Fruit fly (Drosophila melanogaster): ENCODE data around the gene Noc1.

Gene Noc1

dm6 chr3L:11033327-11033975 lies 41.1 kb upstream of the Noc1 start (continued):
- TF ChIP-seq CG32264 (GFP tag; optimal IDR thresholded peaks at IDR 0.05) = no peak
- peak; percentile 20 for TF ChIP-seq Hr83 (GFP tag; optimal IDR thresholded peaks at IDR 0.05; ENCODE audit: poor library complexity, severe bottlenecking)
- TF ChIP-seq Hnf4 (GFP tag; optimal IDR thresholded peaks at IDR 0.05) = peak; percentile 62
- TF ChIP-seq Mio (GFP tag; optimal IDR thresholded peaks at IDR 0.05) = no peak
- TF ChIP-seq CG9705 (GFP tag; optimal IDR thresholded peaks at IDR 0.05) = peak; percentile 12
- no peak for TF ChIP-seq pan (optimal IDR thresholded peaks at IDR 0.05)
- peak; percentile 83 for TF ChIP-seq h (GFP tag; optimal IDR thresholded peaks at IDR 0.05)
- TF ChIP-seq CrebA (GFP tag; optimal IDR thresholded peaks at IDR 0.05; ENCODE audit: borderline replicate concordance) = no peak
- no peak for TF ChIP-seq sv (GFP tag; optimal IDR thresholded peaks at IDR 0.05)
- peak; percentile 78 for TF ChIP-seq fru (GFP tag; optimal IDR thresholded peaks at IDR 0.05)
- no peak for TF ChIP-seq Abd-B (GFP tag; optimal IDR thresholded peaks at IDR 0.05)

- TF ChIP-seq Hnf4 (GFP tag; optimal IDR thresholded peaks at IDR 0.05) = no peak
Observed at dm6 chr3L:11035039-11035438, 39.5 kb upstream of the Noc1 start.

- TF ChIP-seq psq (GFP tag; optimal IDR thresholded peaks at IDR 0.05) (no peak), dl (GFP tag; optimal IDR thresholded peaks at IDR 0.05; ENCODE audit: insufficient read depth in 1 of 2, partially characterized antibody in 2 of 2) (no peak), HLH106 (tag; optimal IDR thresholded peaks at IDR 0.05) (no peak), Myc (optimal IDR thresholded peaks at IDR 0.05) (peak; percentile 13), Hr83 (GFP tag; optimal IDR thresholded peaks at IDR 0.05; ENCODE audit: poor library complexity, severe bottlenecking) (no peak)
Observed at dm6 chr3L:11041193-11041592, 33.4 kb upstream of the Noc1 start.

dm6 chr3L:11043650-11044049 lies 30.9 kb upstream of the Noc1 start:
- TF ChIP-seq tai (GFP tag; optimal IDR thresholded peaks at IDR 0.05) = no peak
- no peak for TF ChIP-seq Mio (GFP tag; optimal IDR thresholded peaks at IDR 0.05)
- no peak for TF ChIP-seq sv (GFP tag; optimal IDR thresholded peaks at IDR 0.05)

dm6 chr3L:11045009-11045408 lies 29.6 kb upstream of the Noc1 start:
- TF ChIP-seq lola (GFP tag; optimal IDR thresholded peaks at IDR 0.05) = no peak
- TF ChIP-seq Jra (GFP tag; optimal IDR thresholded peaks at IDR 0.05) = no peak
- no peak for TF ChIP-seq N (GFP tag; optimal IDR thresholded peaks at IDR 0.05)
- no peak for TF ChIP-seq Dif (GFP tag; optimal IDR thresholded peaks at IDR 0.05; ENCODE audit: partially characterized antibody)
- no peak for TF ChIP-seq Rel (GFP tag; optimal IDR thresholded peaks at IDR 0.05)
- no peak for TF ChIP-seq Rel (tag; optimal IDR thresholded peaks at IDR 0.05)
- TF ChIP-seq Hr78 (GFP tag; optimal IDR thresholded peaks at IDR 0.05) = no peak
- no peak for TF ChIP-seq Abd-B (GFP tag; optimal IDR thresholded peaks at IDR 0.05)
- no peak for TF ChIP-seq usp (GFP tag; optimal IDR thresholded peaks at IDR 0.05)
- no peak for TF ChIP-seq Vsx2 (GFP tag; optimal IDR thresholded peaks at IDR 0.05; ENCODE audit: partially characterized antibody)
- no peak for TF ChIP-seq OdsH (GFP tag; optimal IDR thresholded peaks at IDR 0.05)
- no peak for TF ChIP-seq sv (GFP tag; optimal IDR thresholded peaks at IDR 0.05)
- no peak for TF ChIP-seq tai (GFP tag; optimal IDR thresholded peaks at IDR 0.05)
- TF ChIP-seq dmrt93B (GFP tag; optimal IDR thresholded peaks at IDR 0.05) = no peak

- no peak for TF ChIP-seq Hnf4 (GFP tag; optimal IDR thresholded peaks at IDR 0.05)
- TF ChIP-seq Dfd (GFP tag; optimal IDR thresholded peaks at IDR 0.05) = peak; percentile 82
Observed at dm6 chr3L:11046559-11046958, 28.0 kb upstream of the Noc1 start.

- TF ChIP-seq Rel (GFP tag; optimal IDR thresholded peaks at IDR 0.05) = no peak
- TF ChIP-seq Rel (tag; optimal IDR thresholded peaks at IDR 0.05) = no peak
- TF ChIP-seq sage (GFP tag; optimal IDR thresholded peaks at IDR 0.05) = no peak
- TF ChIP-seq sv (GFP tag; optimal IDR thresholded peaks at IDR 0.05) = peak; percentile 24
- no peak for TF ChIP-seq brk (GFP tag; optimal IDR thresholded peaks at IDR 0.05)
- peak; percentile 28 for TF ChIP-seq psq (GFP tag; optimal IDR thresholded peaks at IDR 0.05)
- TF ChIP-seq dmrt93B (GFP tag; optimal IDR thresholded peaks at IDR 0.05) = peak; percentile 21
- no peak for TF ChIP-seq Mio (GFP tag; optimal IDR thresholded peaks at IDR 0.05)
- peak; percentile 85 for TF ChIP-seq Vsx2 (GFP tag; optimal IDR thresholded peaks at IDR 0.05; ENCODE audit: partially characterized antibody)
- no peak for TF ChIP-seq dsf (GFP tag; optimal IDR thresholded peaks at IDR 0.05; ENCODE audit: borderline replicate concordance)
- no peak for TF ChIP-seq dl (GFP tag; optimal IDR thresholded peaks at IDR 0.05; ENCODE audit: insufficient read depth in 1 of 2, partially characterized antibody in 2 of 2)
- no peak for TF ChIP-seq woc (GFP tag; optimal IDR thresholded peaks at IDR 0.05)
- TF ChIP-seq Hr83 (GFP tag; optimal IDR thresholded peaks at IDR 0.05; ENCODE audit: poor library complexity, severe bottlenecking) = peak; percentile 67
- no peak for TF ChIP-seq rgr (GFP tag; optimal IDR thresholded peaks at IDR 0.05)
- peak; percentile 43 for TF ChIP-seq Hnf4 (GFP tag; optimal IDR thresholded peaks at IDR 0.05)
- no peak for TF ChIP-seq N (GFP tag; optimal IDR thresholded peaks at IDR 0.05)
- TF ChIP-seq Dif (GFP tag; optimal IDR thresholded peaks at IDR 0.05; ENCODE audit: partially characterized antibody) = no peak
- TF ChIP-seq HLH106 (tag; optimal IDR thresholded peaks at IDR 0.05) = peak; percentile 45
- no peak for TF ChIP-seq Dfd (GFP tag; optimal IDR thresholded peaks at IDR 0.05)
- peak; percentile 43 for TF ChIP-seq tai (GFP tag; optimal IDR thresholded peaks at IDR 0.05)
- peak; percentile 92 for TF ChIP-seq Myc (optimal IDR thresholded peaks at IDR 0.05)
- TF ChIP-seq GATAd (GFP tag; optimal IDR thresholded peaks at IDR 0.05) = no peak
- peak; percentile 60 for TF ChIP-seq OdsH (GFP tag; optimal IDR thresholded peaks at IDR 0.05)
- no peak for TF ChIP-seq lola (GFP tag; optimal IDR thresholded peaks at IDR 0.05)
- no peak for TF ChIP-seq CG9705 (GFP tag; optimal IDR thresholded peaks at IDR 0.05)
- peak; percentile 60 for TF ChIP-seq fru (GFP tag; optimal IDR thresholded peaks at IDR 0.05)
- peak; percentile 73 for TF ChIP-seq br (GFP tag; optimal IDR thresholded peaks at IDR 0.05)
Observed at dm6 chr3L:11047877-11048276, 26.7 kb upstream of the Noc1 start.

Measured in whole organism, wandering third instar larva.